Fruit fly (Drosophila melanogaster): Measurements from ENCODE around the gene CG9692.
A peak's percentile ranks its signal among the peaks of the same experiment; 100 is the strongest.

CG9692 gene

DNA sequence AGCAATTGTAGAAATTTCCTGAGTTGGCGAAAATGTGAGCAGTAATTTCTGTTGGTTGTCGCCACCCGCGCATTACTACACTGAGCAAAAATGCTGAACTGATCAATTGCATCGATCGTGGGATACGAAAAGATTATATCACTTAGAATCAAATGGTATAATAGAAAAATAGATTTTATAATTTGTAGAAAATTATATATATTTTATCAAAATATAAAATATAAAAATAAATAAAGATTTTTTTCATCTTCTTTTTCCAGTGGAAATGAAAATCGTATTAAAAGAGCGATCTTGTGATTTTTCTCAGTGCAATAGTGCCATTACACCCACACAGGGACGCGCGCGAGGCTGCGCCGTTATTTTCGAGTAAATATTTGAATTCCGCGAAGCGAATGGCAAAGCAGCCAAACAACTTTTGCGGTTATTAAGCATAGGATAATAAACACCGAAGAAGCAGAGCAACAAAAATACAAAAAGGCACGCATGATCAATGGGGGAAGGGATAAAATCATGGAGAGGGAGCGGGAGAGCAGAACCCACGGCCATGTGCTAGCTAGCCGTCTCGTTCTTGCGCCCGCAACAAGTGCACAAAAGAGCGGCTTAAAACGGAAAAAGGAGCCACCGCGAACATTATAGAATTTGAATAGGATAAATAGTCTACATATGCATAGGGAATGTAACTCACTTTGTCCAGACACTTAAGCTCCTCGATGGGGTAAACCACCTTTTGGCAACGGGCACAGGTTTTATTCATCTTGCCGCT is 5.7 kb downstream of the CG9692 start (continued):
- TF ChIP-seq CG1602 (GFP tag; optimal IDR thresholded peaks at IDR 0.05) (no peak), tx (GFP tag; optimal IDR thresholded peaks at IDR 0.05) (no peak), CG2678 (tag; optimal IDR thresholded peaks at IDR 0.05) (peak; percentile 41), vnd (GFP tag; IDR thresholded peaks at IDR 0.05; ENCODE audit: partially characterized antibody) (no peak), dan (GFP tag; IDR thresholded peaks at IDR 0.05) (no peak), tup (GFP tag; optimal IDR thresholded peaks at IDR 0.05) (no peak), CG3847 (GFP tag; IDR thresholded peaks at IDR 0.05) (peak; percentile 29; the same call in 1 of the 2 replicates), CG10543 (GFP tag; optimal IDR thresholded peaks at IDR 0.05) (no peak), klu (GFP tag; IDR thresholded peaks at IDR 0.05) (peak; percentile 59; the same call in 1 of the 2 replicates), twi (tag; optimal IDR thresholded peaks at IDR 0.05) (no peak), Lim3 (GFP tag; IDR thresholded peaks at IDR 0.05) (no peak), CG17612 (GFP tag; IDR thresholded peaks at IDR 0.05) (no peak), CG2712 (tag; optimal IDR thresholded peaks at IDR 0.05) (peak; percentile 75), Poxn (GFP tag; IDR thresholded peaks at IDR 0.05) (no peak), CG2199 (GFP tag; IDR thresholded peaks at IDR 0.05) (0 out of 3 replicates have a peak, but pooled peaks have one; percentile 72), insv (GFP tag; optimal IDR thresholded peaks at IDR 0.05) (no peak), dysf (GFP tag; IDR thresholded peaks at IDR 0.05) (no peak; the same call in 1 of the 3 replicates), CG34224 (GFP tag; IDR thresholded peaks at IDR 0.05; ENCODE audit: partially characterized antibody) (no peak), Trl (optimal IDR thresholded peaks at IDR 0.05) (no peak), Trl (GFP tag; optimal IDR thresholded peaks at IDR 0.05) (no peak), CkIIα-i1 (GFP tag; IDR thresholded peaks at IDR 0.05) (no peak), trh (GFP tag; optimal IDR thresholded peaks at IDR 0.05) (peak; percentile 7), D19B (GFP tag; optimal IDR thresholded peaks at IDR 0.05) (no peak), wor (GFP tag; IDR thresholded peaks at IDR 0.05) (no peak), Usf (GFP tag; optimal IDR thresholded peaks at IDR 0.05) (no peak), sisA (GFP tag; IDR thresholded peaks at IDR 0.05) (no peak; the same call in 1 of the 2 replicates), CG6254 (GFP tag; optimal IDR thresholded peaks at IDR 0.05) (no peak), CG9932 (GFP tag; IDR thresholded peaks at IDR 0.05) (peak; percentile 22; the same call in 1 of the 2 replicates), kni (GFP tag; optimal IDR thresholded peaks at IDR 0.05) (no peak), CG17802 (tag; optimal IDR thresholded peaks at IDR 0.05) (no peak), CG11560 (tag; IDR thresholded peaks at IDR 0.05) (no peak), CG10267 (tag; optimal IDR thresholded peaks at IDR 0.05) (peak; percentile 67), slou (GFP tag; optimal IDR thresholded peaks at IDR 0.05) (no peak), salm (tag; optimal IDR thresholded peaks at IDR 0.05) (peak; percentile 10), CG4707 (GFP tag; optimal IDR thresholded peaks at IDR 0.05) (no peak), cwo (GFP tag; optimal IDR thresholded peaks at IDR 0.05) (no peak), pzg (GFP tag; optimal IDR thresholded peaks at IDR 0.05) (no peak), CG10209 (GFP tag; optimal IDR thresholded peaks at IDR 0.05) (peak; percentile 32), sc (optimal IDR thresholded peaks at IDR 0.05) (no peak), sc (GFP tag; optimal IDR thresholded peaks at IDR 0.05) (no peak), C15 (GFP tag; IDR thresholded peaks at IDR 0.05) (no peak), scrt (GFP tag; optimal IDR thresholded peaks at IDR 0.05) (no peak), CG15514 (GFP tag; optimal IDR thresholded peaks at IDR 0.05) (peak; percentile 16), CG11696 (GFP tag; IDR thresholded peaks at IDR 0.05) (no peak), CG17186 (GFP tag; optimal IDR thresholded peaks at IDR 0.05) (no peak), Eip74EF (GFP tag; optimal IDR thresholded peaks at IDR 0.05) (peak in 1 of 2 experiments; percentile 3), CG12104 (GFP tag; optimal IDR thresholded peaks at IDR 0.05) (peak; percentile 0), eyg (GFP tag; optimal IDR thresholded peaks at IDR 0.05) (no peak), btn (GFP tag; optimal IDR thresholded peaks at IDR 0.05) (no peak), cas (GFP tag; IDR thresholded peaks at IDR 0.05) (no peak)

Measured in whole organism, embryonic.